Fruit fly (Drosophila melanogaster): Measurements from ENCODE around the gene path.

dm6 chr3L:9468261-9468890, 36.8 kb downstream of the path start:
- TF ChIP-seq lola (GFP tag; optimal IDR thresholded peaks at IDR 0.05) (no peak), pan (optimal IDR thresholded peaks at IDR 0.05) (no peak), OdsH (GFP tag; optimal IDR thresholded peaks at IDR 0.05) (peak; percentile 18), usp (GFP tag; optimal IDR thresholded peaks at IDR 0.05) (no peak), woc (GFP tag; optimal IDR thresholded peaks at IDR 0.05) (no peak), psq (GFP tag; optimal IDR thresholded peaks at IDR 0.05) (peak; percentile 27), Abd-B (GFP tag; optimal IDR thresholded peaks at IDR 0.05) (no peak), dsf (GFP tag; optimal IDR thresholded peaks at IDR 0.05; ENCODE audit: borderline replicate concordance) (no peak), Dfd (GFP tag; optimal IDR thresholded peaks at IDR 0.05) (no peak), tai (GFP tag; optimal IDR thresholded peaks at IDR 0.05) (no peak), Hr78 (GFP tag; optimal IDR thresholded peaks at IDR 0.05) (no peak), Jra (GFP tag; optimal IDR thresholded peaks at IDR 0.05) (no peak), fru (GFP tag; optimal IDR thresholded peaks at IDR 0.05) (no peak)

All from whole organism, wandering third instar larva.